Fruit fly (Drosophila melanogaster): ENCODE results near the gene Lrp4.

DNA sequence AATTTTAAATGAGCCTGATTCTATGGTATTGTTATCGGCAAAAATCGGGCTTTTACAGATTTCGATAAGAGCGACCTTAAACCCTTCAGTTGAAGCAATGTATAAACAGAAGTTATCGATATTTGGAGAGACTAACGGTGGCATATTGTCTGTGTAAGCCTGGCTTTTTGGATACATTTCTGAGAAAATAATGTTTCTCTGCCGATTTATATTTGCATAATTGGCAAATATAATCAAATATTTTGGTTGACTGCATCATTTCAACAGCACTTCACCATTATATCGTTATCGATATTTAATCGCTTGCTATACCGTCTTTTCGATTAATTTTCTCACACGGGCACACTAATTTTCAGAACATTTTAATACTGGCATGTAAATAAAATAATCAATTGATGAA is 40.8 kb upstream of the Lrp4 start, which contains the start of gene CG16952:
- TF ChIP-seq CG8478 (optimal IDR thresholded peaks at IDR 0.05) (no peak), CTCF (optimal IDR thresholded peaks at IDR 0.05) (no peak)
